Worm (Caenorhabditis elegans) whole organism, dauer: ENCODE data around the gene taf-7.1.

ENCODE experiments used
- unc-62 ChIP-seq: sonication (generic microtip); optimal IDR thresholded peaks from 2 replicates; lab custom pipeline; 2017; ENCODE audit warnings: missing biosample characterization, missing genetic modification reagents, missing genetic modification characterization

Gene taf-7.1

DNA sequence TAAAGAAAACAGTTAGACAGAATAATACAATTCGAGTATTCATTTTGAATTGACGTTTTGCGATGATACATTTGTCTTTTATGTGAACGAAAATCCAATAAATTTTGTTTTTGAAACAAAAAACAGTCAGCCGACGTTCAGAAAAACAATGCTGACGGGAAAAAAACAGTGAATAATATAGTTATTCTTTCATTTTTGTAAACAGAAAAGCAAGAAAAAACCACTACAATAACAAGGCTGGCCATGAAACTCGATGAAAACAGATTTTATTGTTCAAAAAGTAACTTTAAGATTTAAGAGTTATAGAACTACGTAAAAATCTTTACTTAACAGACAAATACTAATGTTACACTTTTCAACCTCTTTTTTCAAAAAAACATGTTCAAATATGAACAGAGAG, 12.8 kb upstream of the taf-7.1 start, which contains the start of gene F54F7.3:
Gene F54F7.3, minus strand, starts transcription at position 101 of the 400 bp plus-strand sequence.
- no peak for TF ChIP-seq unc-62 (GFP tag; lab: Kevin White, UChicago)

DNA sequence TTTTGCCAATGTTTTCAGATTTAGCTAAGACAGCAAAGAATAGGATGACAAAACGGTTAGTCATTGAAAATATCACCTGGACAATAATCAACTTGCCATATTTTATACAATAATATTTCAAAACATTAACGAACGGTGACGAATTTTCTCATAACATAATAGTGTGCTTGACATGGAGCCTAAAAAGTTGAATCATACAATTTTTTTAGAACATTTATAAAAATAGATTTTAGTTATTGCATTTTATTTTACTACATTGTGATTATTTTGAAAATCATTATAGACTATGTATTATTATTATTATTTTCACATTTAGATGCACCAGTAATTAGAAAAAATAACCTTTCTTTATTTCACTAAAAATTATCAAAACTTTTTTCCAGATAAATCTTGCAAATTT, 11.3 kb upstream of the taf-7.1 start, which contains the start of gene F54F7.9:
Gene F54F7.9, minus strand, starts transcription at position 101 of the 400 bp plus-strand sequence.
- TF ChIP-seq unc-62 (GFP tag; lab: Kevin White, UChicago): no peak

DNA sequence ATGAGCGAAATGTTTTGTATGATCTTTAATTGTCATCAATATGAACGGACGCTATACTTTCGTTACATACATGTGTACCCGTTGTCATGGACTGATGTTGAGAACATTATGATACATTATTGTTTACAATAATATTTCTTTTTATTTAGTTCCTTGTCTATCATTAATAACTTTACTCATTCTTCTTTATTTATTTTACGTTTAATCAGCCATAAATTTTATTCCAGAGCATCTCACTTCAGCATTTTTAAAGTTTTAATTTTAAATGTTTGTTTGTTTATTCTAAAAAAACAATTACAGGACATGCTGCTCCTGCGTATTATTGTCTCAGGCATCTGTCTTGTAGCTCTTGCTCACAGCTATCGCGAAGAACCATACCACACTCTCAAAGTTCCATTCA, 6.1 kb upstream of the taf-7.1 start, which contains the start of gene F54F7.2:
Gene F54F7.2, plus strand, starts transcription at position 301 of the 400 bp plus-strand sequence.
- no peak for TF ChIP-seq unc-62 (GFP tag; lab: Kevin White, UChicago)

DNA sequence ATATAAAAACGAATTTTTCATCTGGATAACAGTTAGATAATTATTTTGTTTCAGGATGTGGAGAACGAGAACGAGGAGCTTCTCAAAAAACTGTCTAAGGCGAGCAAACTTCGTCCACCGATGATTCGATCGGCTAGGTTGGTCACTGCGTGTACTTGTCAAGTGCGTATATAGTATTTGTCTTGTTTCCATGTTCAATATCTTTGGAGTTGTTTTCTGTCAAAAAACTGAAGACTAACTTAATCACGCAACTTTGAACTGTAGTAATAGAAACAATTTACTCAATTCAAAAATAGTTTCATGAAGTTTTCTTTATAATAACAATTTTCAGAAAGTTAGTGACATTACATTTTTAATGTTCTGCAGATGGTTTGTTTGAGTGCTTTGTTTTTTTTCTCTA, 8.6 kb downstream of the taf-7.1 start:
- no peak for TF ChIP-seq unc-62 (GFP tag; lab: Kevin White, UChicago)

DNA sequence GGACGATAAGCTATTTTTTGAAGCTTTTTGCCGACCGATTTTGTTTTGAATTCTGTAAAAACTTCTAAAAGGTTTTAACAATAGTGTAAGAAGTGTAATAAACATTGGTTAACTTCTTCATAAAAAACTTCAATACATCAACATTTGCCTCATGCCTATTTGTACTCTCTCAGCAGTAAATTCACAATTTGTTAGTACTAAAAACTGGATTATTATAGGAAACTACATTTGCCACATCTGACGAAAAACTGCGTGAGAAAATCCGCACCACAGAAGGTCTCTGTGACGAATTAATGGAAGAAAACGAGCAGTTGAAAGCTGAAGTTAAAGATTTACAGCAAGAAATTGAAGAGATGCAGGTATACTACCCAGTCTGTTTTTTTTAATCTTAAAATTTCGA, 9.8 kb downstream of the taf-7.1 start:
- no peak for TF ChIP-seq unc-62 (GFP tag; lab: Kevin White, UChicago)

DNA sequence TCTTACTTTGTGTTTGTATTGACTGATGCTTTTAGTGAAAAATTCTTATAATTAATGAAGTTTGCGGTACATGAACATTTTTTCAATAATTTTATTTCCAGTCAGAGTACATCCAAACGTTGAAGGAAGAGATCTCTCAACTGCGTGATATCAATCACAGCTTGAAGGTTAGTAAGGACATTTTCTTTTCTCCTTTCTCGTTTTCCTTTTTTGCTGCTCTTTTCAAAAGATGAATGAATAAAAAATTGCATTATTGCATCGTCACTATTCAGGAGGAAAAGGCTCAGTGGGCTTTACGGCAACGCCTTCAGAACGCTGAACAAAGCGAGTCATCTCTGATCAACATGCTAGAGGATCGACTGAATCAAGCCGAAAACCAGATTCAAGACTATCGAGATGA, 10.4 kb downstream of the taf-7.1 start:
- TF ChIP-seq unc-62 (GFP tag; lab: Kevin White, UChicago): no peak

DNA sequence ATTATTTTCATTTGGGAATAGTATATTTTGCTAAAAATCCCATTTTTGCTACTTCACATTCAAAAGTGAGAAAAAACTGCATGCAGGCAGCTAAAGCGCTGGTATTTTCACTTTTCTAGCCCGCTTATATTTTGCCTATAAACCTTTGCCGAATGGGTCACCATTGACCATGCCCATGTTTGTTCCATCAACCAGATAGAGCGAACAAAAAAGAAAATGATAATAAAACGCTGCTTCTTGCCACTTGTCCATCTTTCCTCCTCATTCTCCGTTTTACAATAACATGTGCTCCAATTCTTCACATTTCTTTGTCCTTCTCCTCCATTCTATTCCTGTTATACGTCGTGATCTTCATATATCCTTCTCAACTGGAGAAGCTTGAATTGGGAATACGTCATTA, 13.6 kb downstream of the taf-7.1 start, which contains the start of gene tag-241:
Gene tag-241, plus strand, starts transcription at position 301 of the 400 bp plus-strand sequence.
- no peak for TF ChIP-seq unc-62 (GFP tag; lab: Kevin White, UChicago)

DNA sequence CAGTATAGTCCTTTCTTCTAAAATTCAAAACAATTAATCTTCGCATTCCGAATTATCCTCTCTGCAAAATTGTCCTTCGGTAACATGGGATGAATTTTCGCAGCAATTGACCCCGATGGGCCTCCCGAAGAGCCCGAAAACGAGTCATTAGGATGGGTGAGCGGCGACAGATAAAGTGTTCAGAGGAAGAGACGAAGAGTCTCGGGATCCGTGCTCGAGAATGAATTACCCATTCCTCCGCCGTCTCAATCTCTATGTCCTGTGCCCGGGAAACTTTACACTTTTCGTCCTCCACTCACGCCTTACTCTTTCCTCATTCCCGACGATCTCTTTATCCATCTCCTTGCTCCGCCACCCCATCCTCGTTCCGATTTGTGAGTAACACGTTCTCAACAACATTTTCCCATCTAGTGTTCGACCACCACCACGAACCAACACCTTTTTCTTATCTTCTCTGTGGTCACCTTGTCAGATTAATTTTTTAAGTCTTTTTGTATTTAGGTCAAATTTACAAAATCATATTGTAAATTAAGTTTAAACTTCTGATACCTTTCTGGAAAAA, 16.0 kb downstream of the taf-7.1 start:
- TF ChIP-seq unc-62 (GFP tag; lab: Kevin White, UChicago): no peak

DNA sequence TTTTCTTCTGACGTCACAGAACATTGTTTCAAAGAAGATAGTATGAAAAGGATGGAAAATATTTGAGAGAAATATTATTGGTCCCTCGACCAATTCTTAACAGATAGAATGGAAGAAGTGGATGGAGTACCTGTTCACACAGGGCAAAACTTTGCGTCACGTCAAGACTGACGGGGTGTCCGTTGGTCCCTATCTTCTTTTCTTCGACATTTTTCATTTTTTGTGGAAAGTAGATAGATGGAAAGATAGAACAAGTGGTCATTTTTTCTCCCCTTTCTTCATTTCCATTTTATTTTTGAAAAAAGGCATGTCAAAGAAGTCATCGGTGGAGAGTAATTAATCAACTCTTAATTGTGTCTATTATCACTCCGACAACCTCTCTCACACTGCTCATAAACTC, 18.6 kb downstream of the taf-7.1 start:
- TF ChIP-seq unc-62 (GFP tag; lab: Kevin White, UChicago): no peak

DNA sequence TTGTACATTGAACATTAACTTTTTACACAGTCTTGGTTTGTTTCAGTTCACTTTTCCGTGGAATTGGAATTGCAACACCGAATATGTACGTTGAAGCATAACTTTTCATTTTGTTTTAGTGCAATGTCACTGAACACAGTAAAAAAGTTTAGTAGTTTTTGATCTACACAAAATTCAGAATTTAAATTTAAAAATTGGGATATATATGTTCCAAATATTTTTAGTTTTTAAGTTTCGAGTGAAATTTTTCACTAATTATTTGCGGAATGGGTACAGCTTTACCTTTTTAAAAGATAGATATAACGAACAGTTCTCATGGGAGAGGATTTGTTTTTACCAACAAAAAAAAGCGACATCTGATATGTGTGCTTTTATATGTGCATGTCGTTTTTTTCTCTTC, 20.5 kb downstream of the taf-7.1 start:
- no peak for TF ChIP-seq unc-62 (GFP tag; lab: Kevin White, UChicago)

DNA sequence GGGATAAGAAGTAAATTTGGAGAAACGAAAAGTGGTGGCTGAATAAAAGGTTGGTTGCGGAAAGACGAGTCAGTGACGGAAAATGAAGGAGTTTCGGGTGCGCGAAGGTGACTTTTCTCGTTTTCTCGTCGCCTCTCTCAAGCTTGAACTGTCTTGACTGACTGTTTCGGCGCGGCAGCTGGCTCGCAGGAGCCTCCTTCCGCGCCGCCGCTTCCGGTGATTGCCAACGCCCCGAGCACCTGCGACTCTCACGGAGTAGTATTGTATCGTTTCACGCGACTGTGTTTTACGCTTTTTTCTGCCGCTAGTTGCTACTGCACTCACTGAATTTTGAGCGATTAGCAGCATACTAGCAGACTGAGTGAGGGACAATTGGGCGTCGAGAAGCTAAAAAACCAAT, 22.6 kb downstream of the taf-7.1 start, which contains the start of gene C34E11.2:
Gene C34E11.2, minus strand, starts transcription at position 84 of the 400 bp plus-strand sequence.
- TF ChIP-seq unc-62 (GFP tag; lab: Kevin White, UChicago): no peak

DNA sequence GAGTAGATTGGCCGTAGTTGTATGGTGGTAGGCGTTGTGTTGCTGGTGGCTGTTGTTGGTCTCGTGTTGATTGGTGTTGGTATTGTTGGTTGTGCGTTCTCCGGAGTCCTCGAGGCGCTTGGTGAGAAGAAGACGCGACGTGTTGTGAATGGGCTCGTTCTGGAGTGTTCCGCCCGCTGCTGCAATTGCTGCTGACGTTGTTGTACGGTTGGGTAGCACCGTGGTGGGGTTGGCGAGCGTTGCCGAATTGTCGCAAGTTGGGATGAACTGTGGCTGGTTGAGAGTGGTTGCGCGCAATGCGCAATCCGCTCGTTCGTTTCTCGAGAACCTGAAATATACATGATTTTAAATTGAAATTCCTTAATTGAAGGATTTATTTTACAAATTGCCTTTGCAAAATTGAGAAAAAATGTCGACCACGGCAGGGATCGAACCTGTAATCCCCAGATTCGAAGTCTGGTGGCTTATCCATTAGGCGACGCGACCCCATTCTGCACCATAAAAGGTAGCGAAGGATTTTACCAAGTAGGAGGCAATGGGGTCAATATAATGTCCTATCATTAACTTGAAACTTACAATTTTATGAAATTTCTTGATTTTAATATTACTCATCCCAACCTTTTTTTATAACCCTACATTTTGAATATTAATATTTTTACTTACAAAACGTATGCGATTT, 31.0 kb downstream of the taf-7.1 start:
- TF ChIP-seq unc-62 (GFP tag; lab: Kevin White, UChicago): no peak

DNA sequence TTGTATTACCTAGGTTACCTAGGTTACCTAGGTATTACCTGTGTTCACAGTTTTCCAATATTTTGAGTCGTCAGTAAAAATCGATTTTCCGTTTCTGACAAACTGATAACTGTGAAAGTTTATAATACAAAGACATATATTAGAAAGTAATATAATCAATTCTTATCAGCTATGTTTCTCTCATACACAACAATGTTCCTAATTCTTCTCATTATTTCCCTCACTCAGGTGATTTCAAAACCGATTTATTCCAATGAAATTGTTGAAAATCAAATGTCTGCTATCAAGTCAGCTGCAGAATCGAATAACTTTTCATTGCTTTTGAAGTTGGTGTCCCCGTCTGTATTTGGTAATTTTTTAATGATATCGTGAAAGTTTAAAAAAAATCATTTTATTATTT, 33.2 kb downstream of the taf-7.1 start, which contains the start of gene C34E11.4:
Gene C34E11.4, plus strand, starts transcription at position 154 of the 400 bp plus-strand sequence.
- no peak for TF ChIP-seq unc-62 (GFP tag; lab: Kevin White, UChicago)

DNA sequence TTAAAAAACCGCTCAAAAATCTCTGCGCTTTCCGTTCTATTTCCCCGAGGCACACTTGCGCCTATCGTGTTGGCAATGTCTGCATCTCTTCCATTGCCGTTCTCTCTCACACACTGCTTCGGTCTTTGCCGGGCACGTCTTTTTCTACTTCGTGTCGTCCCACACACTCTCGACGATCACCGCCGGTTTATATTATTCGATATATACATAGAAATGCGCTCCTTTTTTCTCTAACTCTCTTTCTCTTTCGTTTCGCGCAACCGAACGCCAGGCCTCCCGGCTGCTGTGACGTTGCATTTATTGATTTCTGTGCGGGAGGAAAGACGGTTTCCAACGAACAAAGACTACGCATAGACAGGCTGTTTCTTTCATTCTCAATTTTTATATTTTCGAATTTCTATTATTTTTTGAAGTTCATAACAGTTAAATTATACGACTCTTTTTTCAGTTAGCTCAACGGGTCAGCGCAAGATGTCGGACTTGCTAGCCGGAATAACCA, 39.2 kb downstream of the taf-7.1 start, which contains the start of gene rsd-3:
Gene rsd-3, plus strand, starts transcription at position 449 of the 499 bp plus-strand sequence.
- no peak for TF ChIP-seq unc-62 (GFP tag; lab: Kevin White, UChicago)

DNA sequence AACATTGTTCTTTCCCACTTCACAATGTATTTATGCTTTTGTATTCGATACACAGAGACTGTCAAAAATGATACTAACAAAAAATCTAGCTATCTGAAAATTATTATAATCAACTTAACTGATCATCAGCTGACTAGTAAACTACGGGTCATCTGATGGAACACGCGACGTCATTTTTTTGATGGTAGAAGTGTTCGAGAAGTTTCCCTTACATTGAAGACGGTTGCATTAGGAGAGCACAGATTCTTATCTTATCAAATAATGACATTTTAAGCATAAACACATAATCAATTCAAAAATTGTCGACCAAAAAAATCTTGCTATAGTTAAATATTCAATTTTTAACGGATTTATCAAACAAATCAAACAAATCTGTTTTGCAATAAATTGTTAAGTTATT, 44.5 kb downstream of the taf-7.1 start:
- no peak for TF ChIP-seq unc-62 (GFP tag; lab: Kevin White, UChicago)
